Worm (Caenorhabditis elegans) whole organism, L4 larva: Measurements from ENCODE around the gene Y17G9B.5.
A peak's percentile ranks its signal among the peaks of the same experiment; 100 is the strongest.

Source experiments
- F37D6.2 ChIP-seq: sonication (generic microtip); optimal IDR thresholded peaks from 2 replicates; lab custom pipeline; 2016; ENCODE audit warnings: mild to moderate bottlenecking, missing genetic modification characterization, missing compliant biosample characterization
- F49E8.2 ChIP-seq: sonication (generic microtip); optimal IDR thresholded peaks from 2 replicates; lab custom pipeline; 2016; ENCODE audit warnings: missing compliant biosample characterization, mild to moderate bottlenecking, missing genetic modification characterization, borderline replicate concordance
- R02D3.7 ChIP-seq: fragments of 150-350 bp; sonication (generic microtip); optimal IDR thresholded peaks from 3 replicates; lab custom pipeline; 2014; ENCODE audit warnings: missing biosample characterization, missing genetic modification characterization
- Y5F2A.4 ChIP-seq: fragments of 200-800 bp; sonication (Bioruptor generic); optimal IDR thresholded peaks from 2 replicates; lab custom pipeline; 2018; ENCODE audit warnings: mild to moderate bottlenecking, missing genetic modification characterization, missing compliant biosample characterization
- Y75B8A.6 ChIP-seq: fragments of 200-800 bp; sonication (Bioruptor generic); IDR thresholded peaks from 2 replicates; pipeline ENCODE4 v1.3.6; 2022; ENCODE audit warnings: missing genetic modification reagents, missing genetic modification characterization, missing compliant biosample characterization
- arid-1 ChIP-seq: fragments of 200-800 bp; sonication (Bioruptor generic); conservative IDR thresholded peaks from 2 replicates; pipeline ENCODE4 v1.3.6; 2022; ENCODE audit warnings: missing genetic modification reagents, missing genetic modification characterization, missing compliant biosample characterization
- ceh-20 ChIP-seq: fragments of 200-800 bp; sonication (Bioruptor generic); IDR thresholded peaks from 2 replicates; pipeline ENCODE4 v1.3.6; 2022; ENCODE audit warnings: missing genetic modification reagents, missing genetic modification characterization, missing compliant biosample characterization
- ces-1 ChIP-seq: fragments of 150-350 bp; sonication (generic microtip); optimal IDR thresholded peaks from 4 replicates; lab custom pipeline; 2014; ENCODE audit warnings: missing biosample characterization, missing genetic modification reagents, missing genetic modification characterization
- dmd-9 ChIP-seq: fragments of 200-800 bp; sonication (Bioruptor generic); IDR thresholded peaks from 2 replicates; pipeline ENCODE4 v1.3.6; 2022; ENCODE audit warnings: missing genetic modification reagents, missing genetic modification characterization, missing compliant biosample characterization
- fos-1 ChIP-seq: fragments of 150-350 bp; optimal IDR thresholded peaks from 2 replicates; lab custom pipeline; 2014; ENCODE audit warnings: missing biosample characterization, missing genetic modification characterization
- gei-8 ChIP-seq: fragments of 200-800 bp; sonication (Bioruptor generic); optimal IDR thresholded peaks from 2 replicates; lab custom pipeline; 2018; ENCODE audit warnings: mild to moderate bottlenecking, missing genetic modification characterization, missing compliant biosample characterization
- hif-1 ChIP-seq, 2 experiments: sonication (generic microtip); optimal IDR thresholded peaks; 2 replicates each; lab custom pipeline; 2016 to 2017; ENCODE audit warnings: missing compliant biosample characterization in 2 of 2, missing genetic modification characterization in 2 of 2, missing genetic modification reagents in 2 of 2, missing genotype in 2 of 2, mild to moderate bottlenecking in 1 of 2
- hlh-11 ChIP-seq: fragments of 200-800 bp; sonication (Bioruptor generic); optimal IDR thresholded peaks from 2 replicates; lab custom pipeline; 2018; ENCODE audit warnings: mild to moderate bottlenecking, missing genetic modification characterization, missing compliant biosample characterization
- lin-13 ChIP-seq: fragments of 150-350 bp; optimal IDR thresholded peaks from 2 replicates; lab custom pipeline; 2014; ENCODE audit warnings: missing biosample characterization, missing genetic modification reagents, missing genetic modification characterization
- lin-15B ChIP-seq: fragments of 150-350 bp; sonication (generic microtip); optimal IDR thresholded peaks from 3 replicates; lab custom pipeline; 2014; ENCODE audit warnings: missing biosample characterization, missing genetic modification characterization
- lin-38 ChIP-seq: fragments of 200-800 bp; sonication (Bioruptor generic); IDR thresholded peaks from 2 replicates; pipeline ENCODE4 v1.3.6; 2022; ENCODE audit warnings: missing genetic modification reagents, missing genetic modification characterization, missing compliant biosample characterization
- lsy-2 ChIP-seq, 2 experiments: fragments of 150-350 bp in 1 of 2; sonication (generic microtip) in 1 of 2; optimal IDR thresholded peaks; 2 replicates each; lab custom pipeline; 2014 to 2017; ENCODE audit warnings: missing biosample characterization in 2 of 2, missing genetic modification characterization in 2 of 2
- mdl-1 ChIP-seq, 2 experiments: fragments of 150-350 bp in 1 of 2; sonication (generic microtip) in 1 of 2; optimal IDR thresholded peaks; 2 replicates each; lab custom pipeline; 2014 to 2017; ENCODE audit warnings: missing biosample characterization in 2 of 2, missing genetic modification characterization in 2 of 2
- mep-1 ChIP-seq: fragments of 150-350 bp; sonication (generic microtip); optimal IDR thresholded peaks from 3 replicates; lab custom pipeline; 2014; ENCODE audit warnings: missing biosample characterization, missing genetic modification characterization
- mes-2 ChIP-seq: sonication (generic microtip); optimal IDR thresholded peaks from 2 replicates; lab custom pipeline; 2016; ENCODE audit warnings: missing genotype, mild to moderate bottlenecking, missing genetic modification characterization, missing compliant biosample characterization; ENCODE audit not compliant: poor library complexity, severe bottlenecking
- mxl-3 ChIP-seq: fragments of 200-800 bp; sonication (Bioruptor generic); optimal IDR thresholded peaks from 2 replicates; lab custom pipeline; 2018; ENCODE audit warnings: mild to moderate bottlenecking, missing genetic modification characterization, missing compliant biosample characterization
- nhr-111 ChIP-seq: fragments of 200-800 bp; sonication (Bioruptor generic); optimal IDR thresholded peaks from 2 replicates; lab custom pipeline; 2018; ENCODE audit warnings: mild to moderate bottlenecking, missing genetic modification characterization, missing compliant biosample characterization
- nhr-41 ChIP-seq: fragments of 200-800 bp; sonication (Bioruptor generic); IDR thresholded peaks from 2 replicates; pipeline ENCODE4 v1.3.6; 2022; ENCODE audit warnings: missing genetic modification reagents, missing genetic modification characterization, missing compliant biosample characterization
- nhr-42 ChIP-seq: fragments of 200-800 bp; sonication (Bioruptor generic); IDR thresholded peaks from 2 replicates; pipeline ENCODE4 v1.3.6; 2022; ENCODE audit warnings: missing genetic modification characterization, missing compliant biosample characterization
- nhr-76 ChIP-seq: fragments of 150-350 bp; optimal IDR thresholded peaks from 2 replicates; lab custom pipeline; 2014; ENCODE audit warnings: missing biosample characterization, missing genetic modification characterization
- snpc-1.2 ChIP-seq: fragments of 200-800 bp; sonication (Bioruptor generic); IDR thresholded peaks from 2 replicates; pipeline ENCODE4 v1.3.6; 2022; ENCODE audit warnings: missing genetic modification reagents, missing genetic modification characterization, missing compliant biosample characterization
- unc-130 ChIP-seq: sonication (generic microtip); optimal IDR thresholded peaks from 2 replicates; lab custom pipeline; 2016; ENCODE audit warnings: missing genetic modification reagents, missing genetic modification characterization, missing compliant biosample characterization
- unc-62 ChIP-seq, 3 experiments: fragments of 150-350 bp in 1 of 3; sonication (generic microtip); optimal IDR thresholded peaks in 2 of 3; peaks in 1 of 3; 1 replicate in 1 of 3; 2 replicates in 2 of 3; lab custom pipeline; 2014 to 2017; ENCODE audit warnings: missing biosample characterization in 3 of 3, missing genetic modification characterization in 3 of 3, missing genetic modification reagents in 3 of 3, missing genotype in 1 of 3
- zag-1 ChIP-seq: fragments of 150-350 bp; optimal IDR thresholded peaks from 2 replicates; lab custom pipeline; 2014; ENCODE audit warnings: missing biosample characterization, missing genetic modification characterization

Y17G9B.5 gene

DNA sequence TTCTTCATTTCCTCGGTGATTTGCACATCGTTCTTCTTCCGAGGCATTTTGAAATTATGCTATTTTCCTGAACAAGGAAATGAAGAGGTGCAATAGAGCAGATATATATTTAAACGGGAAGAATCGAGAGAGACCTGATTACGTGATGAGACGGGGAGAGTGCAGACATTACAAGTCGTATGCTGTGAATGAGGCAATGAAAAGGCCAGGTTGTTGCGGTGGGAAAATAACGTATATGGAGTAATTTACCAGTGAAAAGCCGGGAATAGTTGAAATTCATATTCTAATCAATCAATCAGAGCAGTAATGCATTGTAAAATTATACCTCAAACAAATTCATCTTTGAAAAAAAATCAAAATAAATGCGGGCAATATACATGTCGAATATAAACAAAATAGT, 8.6 kb downstream of the Y17G9B.5 start, which contains the start of gene Y17G9B.8:
Gene Y17G9B.8, minus strand, starts transcription at position 182 of the 400 bp plus-strand sequence.
- peak in 1 of 2 experiments; percentile 73 for TF ChIP-seq unc-62 (GFP tag; optimal IDR thresholded peaks at IDR 0.05 in 1 of 2; lab: Kevin White, UChicago)
- no peak for TF ChIP-seq unc-62 (tag; optimal IDR thresholded peaks at IDR 0.05; lab: Kevin White, UChicago)
- TF ChIP-seq lsy-2 (tag; optimal IDR thresholded peaks at IDR 0.05; lab: Kevin White, UChicago): peak in 1 of 2 experiments; percentile 5
- no peak for TF ChIP-seq mdl-1 (tag; optimal IDR thresholded peaks at IDR 0.05; lab: Kevin White, UChicago)
- TF ChIP-seq F49E8.2: peak; percentile 27
- peak; percentile 63 for TF ChIP-seq snpc-1.2 (GFP tag; lab: Robert Waterston, UW)
- TF ChIP-seq F37D6.2 (tag; lab: Kevin White, UChicago): no peak
- TF ChIP-seq mes-2: peak; percentile 19
- TF ChIP-seq lin-38 (GFP tag; lab: Robert Waterston, UW): peak; percentile 45

DNA sequence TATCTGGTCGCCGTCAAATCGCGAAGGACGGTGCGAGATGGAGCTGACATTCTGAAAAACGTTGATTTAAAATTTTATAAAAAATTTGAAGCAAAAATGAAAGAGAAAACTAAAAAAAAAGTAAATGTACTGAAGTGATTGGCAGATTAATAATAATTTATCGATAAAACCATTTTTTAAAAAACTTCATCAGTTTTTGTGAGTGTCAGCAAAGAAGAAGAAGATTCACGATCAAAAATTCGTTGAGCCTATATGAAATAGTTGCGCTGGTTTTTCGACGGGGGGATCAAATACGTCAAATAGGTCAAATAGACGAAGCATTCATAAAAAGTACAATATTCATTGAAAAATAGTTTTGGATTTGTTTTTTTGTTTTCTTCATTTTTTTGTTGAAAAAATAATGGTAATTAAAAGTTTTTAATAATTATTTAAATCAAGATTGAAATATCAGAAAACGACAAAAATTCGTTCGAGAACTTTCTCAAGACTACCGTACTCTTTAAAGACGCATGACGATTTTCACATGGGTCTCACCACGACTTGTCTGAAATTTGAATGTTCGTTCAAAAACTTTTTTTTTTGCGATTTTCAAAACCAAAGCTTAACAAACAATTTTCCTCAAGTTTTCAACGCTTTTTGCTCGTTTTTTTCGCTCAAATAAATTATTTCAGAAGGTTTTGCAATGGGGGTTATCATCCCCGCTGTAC, 10.5 kb downstream of the Y17G9B.5 start, which contains the start of the genes memi-1 and cyp-31A3:
Gene memi-1, minus strand, starts transcription at position 51 of the 707 bp plus-strand sequence.
Gene cyp-31A3, plus strand, starts transcription at position 672 of the 707 bp plus-strand sequence.
- peak; percentile 2 for TF ChIP-seq unc-130 (GFP tag; lab: Kevin White, UChicago)
- no peak for TF ChIP-seq lin-13 (GFP tag; lab: Kevin White, UChicago)
- no peak for TF ChIP-seq mdl-1 (tag; optimal IDR thresholded peaks at IDR 0.05; lab: Kevin White, UChicago)
- peak in 1 of 2 experiments; percentile 25 for TF ChIP-seq lsy-2 (tag; optimal IDR thresholded peaks at IDR 0.05; lab: Kevin White, UChicago)
- TF ChIP-seq lin-15B (tag; lab: Kevin White, UChicago): no peak
- peak; percentile 86 for TF ChIP-seq snpc-1.2 (GFP tag; lab: Robert Waterston, UW)
- peak; percentile 77 for TF ChIP-seq F49E8.2
- TF ChIP-seq ceh-20 (GFP tag; lab: Robert Waterston, UW): no peak
- peak; percentile 61 for TF ChIP-seq lin-38 (GFP tag; lab: Robert Waterston, UW)
- no peak for TF ChIP-seq fos-1
- no peak for TF ChIP-seq nhr-111
- no peak for TF ChIP-seq hlh-11 (tag; lab: Kevin White, UChicago)
- no peak for TF ChIP-seq dmd-9 (GFP tag; lab: Robert Waterston, UW)
- TF ChIP-seq, all 104 proteins: peak for 5

DNA sequence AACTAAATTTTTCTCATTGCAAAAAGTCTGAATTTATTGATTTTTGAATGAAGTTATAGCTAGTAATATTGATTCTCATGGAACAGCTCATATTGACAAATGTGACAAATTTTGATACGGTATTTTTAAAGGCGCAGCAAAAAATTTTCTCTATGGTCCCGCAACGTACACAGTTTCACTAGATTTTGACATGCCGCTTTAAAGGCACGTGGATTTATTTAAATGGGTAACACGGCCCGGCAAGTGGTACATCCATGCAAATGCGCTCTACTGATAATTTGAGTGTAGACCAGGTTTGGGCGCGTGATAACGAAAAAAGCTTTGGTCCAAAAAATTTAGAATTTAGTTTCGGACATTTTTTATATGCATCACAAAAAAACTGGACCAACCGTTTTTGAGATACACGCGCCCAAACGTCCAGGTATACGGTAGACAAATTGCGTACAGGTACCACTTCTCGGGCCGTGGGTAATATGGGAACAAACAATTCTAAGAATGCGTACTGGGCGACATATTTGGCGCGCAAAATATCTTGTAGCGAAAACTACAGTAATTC, 13.0 kb downstream of the Y17G9B.5 start:
- TF ChIP-seq snpc-1.2 (GFP tag; lab: Robert Waterston, UW) (0 out of 2 replicates have a peak, but pooled peaks have one; percentile 34), lin-38 (GFP tag; lab: Robert Waterston, UW) (peak; percentile 83)
- TF ChIP-seq, all 104 proteins: peak for 2; not testable (repeated sequence) for 102

DNA sequence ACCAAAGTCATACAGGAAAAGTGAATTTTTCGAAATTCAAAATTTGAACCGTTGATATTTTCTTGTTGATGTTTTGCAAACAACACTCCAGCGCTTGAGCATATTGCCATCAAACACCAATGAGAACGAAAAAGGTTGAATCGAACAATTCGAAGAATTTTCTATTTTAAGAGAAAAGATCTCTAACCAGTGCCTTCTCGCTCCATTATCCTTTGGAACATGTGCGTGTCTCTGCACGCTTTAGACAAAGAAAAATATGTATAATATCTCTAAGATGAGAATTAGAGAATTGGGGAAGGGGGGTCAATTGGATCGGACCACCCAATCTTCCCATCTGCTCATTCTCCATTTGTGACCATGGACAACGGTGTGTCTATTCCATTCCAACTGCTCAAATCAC, 13.8 kb downstream of the Y17G9B.5 start, which contains the start of gene Y17G9B.2:
Gene Y17G9B.2, plus strand, starts transcription at position 301 of the 400 bp plus-strand sequence.
- TF ChIP-seq hif-1 (tag; optimal IDR thresholded peaks at IDR 0.05; lab: Kevin White, UChicago) (no peak), mep-1 (tag; lab: Kevin White, UChicago) (no peak), arid-1 (no peak), Y75B8A.6 (no peak), gei-8 (no peak), mxl-3 (GFP tag; lab: Kevin White, UChicago) (no peak), unc-62 (GFP tag; optimal IDR thresholded peaks at IDR 0.05 in 1 of 2; lab: Kevin White, UChicago) (no peak), unc-62 (tag; optimal IDR thresholded peaks at IDR 0.05; lab: Kevin White, UChicago) (no peak), snpc-1.2 (GFP tag; lab: Robert Waterston, UW) (no peak), unc-130 (GFP tag; lab: Kevin White, UChicago) (no peak), nhr-42 (GFP tag; lab: Robert Waterston, UW) (no peak), nhr-76 (tag; lab: Kevin White, UChicago) (no peak), zag-1 (tag; lab: Kevin White, UChicago) (no peak), Y5F2A.4 (GFP tag; lab: Kevin White, UChicago) (no peak), ces-1 (no peak), mdl-1 (tag; optimal IDR thresholded peaks at IDR 0.05; lab: Kevin White, UChicago) (no peak), R02D3.7 (tag; lab: Kevin White, UChicago) (no peak), nhr-41 (no peak)
